Worm (Caenorhabditis elegans) whole organism, mixed stage, embryonic: ENCODE measurements around the gene brap-2.

Source experiments
- ceh-39 ChIP-seq: fragments of 150-350 bp; optimal IDR thresholded peaks from 2 replicates; lab custom pipeline; 2014; ENCODE audit warnings: missing biosample characterization, missing genetic modification characterization
- ces-1 ChIP-seq: fragments of 150-350 bp; optimal IDR thresholded peaks from 2 replicates; lab custom pipeline; 2014; ENCODE audit warnings: missing biosample characterization, missing genetic modification reagents, missing genetic modification characterization
- cnd-1 ChIP-seq: fragments of 200-800 bp; sonication (Bioruptor generic); optimal IDR thresholded peaks from 2 replicates; lab custom pipeline; 2018; ENCODE audit warnings: mild to moderate bottlenecking, missing genetic modification characterization, missing compliant biosample characterization
- drap-1 ChIP-seq: fragments of 200-800 bp; sonication (Bioruptor generic); optimal IDR thresholded peaks from 3 replicates; lab custom pipeline; 2018; ENCODE audit warnings: mild to moderate bottlenecking, missing genetic modification characterization, missing compliant biosample characterization
- elt-1 ChIP-seq: sonication (generic microtip); optimal IDR thresholded peaks from 2 replicates; lab custom pipeline; 2017; ENCODE audit warnings: missing genetic modification characterization, mild to moderate bottlenecking, missing compliant biosample characterization, antibody characterized with exemption, moderate library complexity, borderline replicate concordance; ENCODE audit not compliant: insufficient read depth
- elt-3 ChIP-seq: fragments of 150-350 bp; optimal IDR thresholded peaks from 2 replicates; lab custom pipeline; 2014; ENCODE audit warnings: missing biosample characterization, missing genetic modification characterization
- lin-13 ChIP-seq: fragments of 150-350 bp; optimal IDR thresholded peaks from 2 replicates; lab custom pipeline; 2014; ENCODE audit warnings: missing biosample characterization, missing genetic modification characterization
- nhr-28 ChIP-seq: fragments of 150-350 bp; optimal IDR thresholded peaks from 2 replicates; lab custom pipeline; 2014; ENCODE audit warnings: missing biosample characterization, missing genetic modification characterization
- pha-4 ChIP-seq: fragments of 150-350 bp; optimal IDR thresholded peaks from 2 replicates; lab custom pipeline; 2018; ENCODE audit warnings: missing biosample characterization, missing genetic modification reagents, missing genetic modification characterization
- snpc-4 ChIP-seq: fragments of 150-350 bp; optimal IDR thresholded peaks from 2 replicates; lab custom pipeline; 2014; ENCODE audit warnings: missing biosample characterization, missing genetic modification characterization
- tbx-8 ChIP-seq: fragments of 200-800 bp; sonication (Bioruptor generic); optimal IDR thresholded peaks from 2 replicates; lab custom pipeline; 2018; ENCODE audit warnings: mild to moderate bottlenecking, missing genetic modification characterization, moderate library complexity, missing compliant biosample characterization
- unc-39 ChIP-seq: fragments of 150-350 bp; optimal IDR thresholded peaks from 2 replicates; lab custom pipeline; 2014; ENCODE audit warnings: missing biosample characterization, missing genetic modification characterization
- unc-62 ChIP-seq: fragments of 150-350 bp; optimal IDR thresholded peaks from 2 replicates; lab custom pipeline; 2014; ENCODE audit warnings: missing biosample characterization, missing genetic modification reagents, missing genetic modification characterization
- ztf-11 ChIP-seq: fragments of 150-350 bp; optimal IDR thresholded peaks from 2 replicates; lab custom pipeline; 2014; ENCODE audit warnings: missing biosample characterization, missing genetic modification characterization

- TF ChIP-seq ceh-39: no peak
- TF ChIP-seq elt-3: no peak
- no peak for TF ChIP-seq unc-62
- no peak for TF ChIP-seq pha-4 (tag; lab: Kevin White, UChicago)
- no peak for TF ChIP-seq nhr-28 (tag; lab: Kevin White, UChicago)
- TF ChIP-seq snpc-4 (tag; lab: Kevin White, UChicago): no peak
- TF ChIP-seq unc-39 (tag; lab: Kevin White, UChicago): no peak
- no peak for TF ChIP-seq ces-1
- TF ChIP-seq drap-1: no peak
- TF ChIP-seq tbx-8 (GFP tag; lab: Kevin White, UChicago): no peak
- TF ChIP-seq lin-13: no peak
- no peak for TF ChIP-seq elt-1 (tag; lab: Kevin White, UChicago)
- no peak for TF ChIP-seq cnd-1 (tag; lab: Kevin White, UChicago)
- TF ChIP-seq ztf-11 (tag; lab: Kevin White, UChicago): no peak
These were observed 41.2 kb downstream of the brap-2 start, which contains the start of gene F09E5.7 for ce11 chrII:5351799-5352198.
